Worm (Caenorhabditis elegans) whole organism, L2 larva: ENCODE data around the gene zhit-3.

Experiments
- C34F6.9 ChIP-seq: fragments of 150-350 bp; optimal IDR thresholded peaks from 2 replicates; lab custom pipeline; 2014; ENCODE audit warnings: missing biosample characterization, missing genetic modification characterization
- R02D3.7 ChIP-seq: fragments of 150-350 bp; optimal IDR thresholded peaks from 2 replicates; lab custom pipeline; 2014; ENCODE audit warnings: missing biosample characterization, missing genetic modification characterization
- Y55F3AM.14 ChIP-seq: fragments of 200-800 bp; sonication (Bioruptor generic); optimal IDR thresholded peaks from 2 replicates; lab custom pipeline; 2018; ENCODE audit warnings: mild to moderate bottlenecking, missing genetic modification characterization, missing compliant biosample characterization
- ZK546.5 ChIP-seq: sonication (generic microtip); optimal IDR thresholded peaks from 2 replicates; lab custom pipeline; 2017; ENCODE audit warnings: missing biosample characterization, missing genetic modification characterization
- alr-1 ChIP-seq: fragments of 150-350 bp; optimal IDR thresholded peaks from 2 replicates; lab custom pipeline; 2014; ENCODE audit warnings: missing biosample characterization, missing genetic modification characterization
- aly-2 ChIP-seq: fragments of 150-350 bp; optimal IDR thresholded peaks from 2 replicates; lab custom pipeline; 2014; ENCODE audit warnings: missing biosample characterization, missing genetic modification characterization
- ama-1 ChIP-seq: fragments of 150-350 bp; optimal IDR thresholded peaks from 2 replicates; lab custom pipeline; 2018; ENCODE audit warnings: inconsistent platforms
- blmp-1 ChIP-seq: sonication (generic microtip); optimal IDR thresholded peaks from 2 replicates; lab custom pipeline; 2017; ENCODE audit warnings: missing genetic modification characterization, mild to moderate bottlenecking, missing compliant biosample characterization, antibody characterized with exemption, moderate library complexity; ENCODE audit not compliant: insufficient read depth
- ceh-16 ChIP-seq: fragments of 150-350 bp; optimal IDR thresholded peaks from 2 replicates; lab custom pipeline; 2014; ENCODE audit warnings: missing biosample characterization, missing genetic modification characterization
- crh-2 ChIP-seq: sonication (generic microtip); optimal IDR thresholded peaks from 2 replicates; lab custom pipeline; 2017; ENCODE audit warnings: missing biosample characterization, missing genetic modification characterization
- egl-27 ChIP-seq: sonication (generic microtip); optimal IDR thresholded peaks from 3 replicates; lab custom pipeline; 2017; ENCODE audit warnings: missing biosample characterization, missing genetic modification reagents, missing genetic modification characterization
- elt-1 ChIP-seq: fragments of 150-350 bp; optimal IDR thresholded peaks from 2 replicates; lab custom pipeline; 2014; ENCODE audit warnings: missing biosample characterization, missing genetic modification characterization
- elt-3 ChIP-seq: sonication (generic microtip); optimal IDR thresholded peaks from 2 replicates; lab custom pipeline; 2017; ENCODE audit warnings: missing biosample characterization, missing genetic modification characterization
- fos-1 ChIP-seq: fragments of 150-350 bp; optimal IDR thresholded peaks from 2 replicates; lab custom pipeline; 2014; ENCODE audit warnings: missing biosample characterization, missing genetic modification characterization
- lin-11 ChIP-seq: fragments of 150-350 bp; sonication (generic microtip); optimal IDR thresholded peaks from 2 replicates; lab custom pipeline; 2014; ENCODE audit warnings: missing biosample characterization, missing genetic modification characterization, inconsistent platforms, mixed read lengths
- lin-13 ChIP-seq: fragments of 150-350 bp; optimal IDR thresholded peaks from 2 replicates; lab custom pipeline; 2014; ENCODE audit warnings: missing biosample characterization, missing genetic modification reagents, missing genetic modification characterization
- lin-39 ChIP-seq: fragments of 150-350 bp; optimal IDR thresholded peaks from 2 replicates; lab custom pipeline; 2014; ENCODE audit warnings: missing biosample characterization, missing genetic modification reagents, missing genetic modification characterization
- lsy-2 ChIP-seq, 2 experiments: fragments of 150-350 bp in 1 of 2; sonication (generic microtip) in 1 of 2; optimal IDR thresholded peaks; 2 replicates each; lab custom pipeline; 2014 to 2017; ENCODE audit warnings: missing biosample characterization in 2 of 2, missing genetic modification characterization in 2 of 2
- mab-5 ChIP-seq: fragments of 150-350 bp; optimal IDR thresholded peaks from 2 replicates; lab custom pipeline; 2014; ENCODE audit warnings: missing biosample characterization, missing genetic modification characterization
- mbf-1 ChIP-seq: sonication (generic microtip); optimal IDR thresholded peaks from 2 replicates; lab custom pipeline; 2017; ENCODE audit warnings: missing biosample characterization, missing genetic modification characterization
- mdl-1 ChIP-seq, 2 experiments: fragments of 150-350 bp in 1 of 2; sonication (generic microtip) in 1 of 2; optimal IDR thresholded peaks; 2 replicates each; lab custom pipeline; 2017; ENCODE audit warnings: missing biosample characterization in 2 of 2, missing genetic modification characterization in 2 of 2
- nhr-11 ChIP-seq: fragments of 150-350 bp; optimal IDR thresholded peaks from 2 replicates; lab custom pipeline; 2014; ENCODE audit warnings: missing biosample characterization, missing genetic modification characterization
- nhr-129 ChIP-seq: fragments of 150-350 bp; optimal IDR thresholded peaks from 2 replicates; lab custom pipeline; 2014; ENCODE audit warnings: missing biosample characterization, missing genetic modification characterization
- nhr-21 ChIP-seq: fragments of 150-350 bp; optimal IDR thresholded peaks from 2 replicates; lab custom pipeline; 2014; ENCODE audit warnings: missing biosample characterization, missing genetic modification characterization
- nhr-23 ChIP-seq: fragments of 150-350 bp; optimal IDR thresholded peaks from 2 replicates; lab custom pipeline; 2014; ENCODE audit warnings: missing biosample characterization, missing genetic modification reagents, missing genetic modification characterization
- nhr-77 ChIP-seq: fragments of 150-350 bp; optimal IDR thresholded peaks from 2 replicates; lab custom pipeline; 2014; ENCODE audit warnings: missing biosample characterization, missing genetic modification characterization
- peb-1 ChIP-seq: fragments of 150-350 bp; optimal IDR thresholded peaks from 2 replicates; lab custom pipeline; 2014; ENCODE audit warnings: missing biosample characterization, missing genetic modification characterization
- skn-1 ChIP-seq: sonication (generic microtip); optimal IDR thresholded peaks from 2 replicates; lab custom pipeline; 2017; ENCODE audit warnings: missing biosample characterization, missing genetic modification characterization
- sma-3 ChIP-seq: sonication (generic microtip); optimal IDR thresholded peaks from 2 replicates; lab custom pipeline; 2016; ENCODE audit warnings: missing genetic modification reagents, missing genetic modification characterization, missing compliant biosample characterization
- sma-9 ChIP-seq, 2 experiments: fragments of 150-350 bp in 1 of 2; sonication (generic microtip) in 1 of 2; optimal IDR thresholded peaks; 2 replicates each; lab custom pipeline; 2014 to 2016; ENCODE audit warnings: missing genetic modification characterization in 2 of 2, mild to moderate bottlenecking in 1 of 2, missing biosample characterization in 1 of 2, missing compliant biosample characterization in 1 of 2, missing genetic modification reagents in 1 of 2, moderate library complexity in 1 of 2
- snpc-4 ChIP-seq: fragments of 150-350 bp; optimal IDR thresholded peaks from 2 replicates; lab custom pipeline; 2014; ENCODE audit warnings: missing biosample characterization, missing genetic modification characterization
- unc-39 ChIP-seq: fragments of 150-350 bp; optimal IDR thresholded peaks from 2 replicates; lab custom pipeline; 2014; ENCODE audit warnings: missing biosample characterization, missing genetic modification characterization
- unc-55 ChIP-seq: fragments of 150-350 bp; sonication (generic microtip); optimal IDR thresholded peaks from 3 replicates; lab custom pipeline; 2014; ENCODE audit warnings: missing biosample characterization, missing genetic modification reagents, missing genetic modification characterization
- unc-62 ChIP-seq: fragments of 150-350 bp; optimal IDR thresholded peaks from 2 replicates; lab custom pipeline; 2014; ENCODE audit warnings: missing biosample characterization, missing genetic modification reagents, missing genetic modification characterization
- ztf-11 ChIP-seq: sonication (generic microtip); optimal IDR thresholded peaks from 2 replicates; lab custom pipeline; 2017; ENCODE audit warnings: missing biosample characterization, missing genetic modification characterization
- ztf-4 ChIP-seq: fragments of 150-350 bp; optimal IDR thresholded peaks from 2 replicates; lab custom pipeline; 2014; ENCODE audit warnings: missing biosample characterization, missing genetic modification characterization

zhit-3 gene

ce11 chrV:10241121-10241803, 29.3 kb upstream of the zhit-3 start, which contains the start of the genes C12D8.21 and col-148:
Gene C12D8.21 (minus strand): TSS chrV:10241188.
Gene col-148 (plus strand): TSS chrV:10241753.
- TF ChIP-seq crh-2 (tag; lab: Kevin White, UChicago) (no peak), sma-3 (no peak), nhr-21 (tag; lab: Kevin White, UChicago) (no peak), blmp-1 (tag; lab: Kevin White, UChicago) (no peak), fos-1 (no peak), mbf-1 (tag; lab: Kevin White, UChicago) (no peak), nhr-77 (tag; lab: Kevin White, UChicago) (no peak), mab-5 (tag; lab: Kevin White, UChicago) (no peak), lin-13 (GFP tag; lab: Kevin White, UChicago) (no peak), ztf-4 (tag; lab: Kevin White, UChicago) (no peak), sma-9 (GFP tag; optimal IDR thresholded peaks at IDR 0.05; lab: Kevin White, UChicago) (no peak), sma-9 (tag; optimal IDR thresholded peaks at IDR 0.05; lab: Kevin White, UChicago) (no peak), unc-55 (no peak), snpc-4 (tag; lab: Kevin White, UChicago) (no peak)

- TF ChIP-seq nhr-23 (no peak), mdl-1 (tag; optimal IDR thresholded peaks at IDR 0.05; lab: Kevin White, UChicago) (no peak), fos-1 (no peak), elt-1 (tag; lab: Kevin White, UChicago) (no peak), Y55F3AM.14 (GFP tag; lab: Kevin White, UChicago) (no peak), unc-55 (no peak), sma-9 (GFP tag; optimal IDR thresholded peaks at IDR 0.05; lab: Kevin White, UChicago) (no peak), sma-9 (tag; optimal IDR thresholded peaks at IDR 0.05; lab: Kevin White, UChicago) (no peak), aly-2 (tag; lab: Kevin White, UChicago) (no peak)
These were observed 27.9 kb upstream of the zhit-3 start, which contains the start of gene fipr-8 for ce11 chrV:10239861-10240260. Gene fipr-8 (minus strand): TSS chrV:10239961.

- TF ChIP-seq unc-55: peak; percentile 33
- TF ChIP-seq ama-1 (lab: Kevin White, UChicago): peak; percentile 29
- no peak for TF ChIP-seq elt-3 (tag; lab: Kevin White, UChicago)
- no peak for TF ChIP-seq fos-1
- peak; percentile 29 for TF ChIP-seq nhr-129 (tag; lab: Kevin White, UChicago)
- TF ChIP-seq lin-11 (tag; lab: Kevin White, UChicago): peak; percentile 64
- peak in 1 of 2 experiments; percentile 43 for TF ChIP-seq lsy-2 (tag; optimal IDR thresholded peaks at IDR 0.05; lab: Kevin White, UChicago)
- peak; percentile 50 for TF ChIP-seq C34F6.9
- TF ChIP-seq, all 48 proteins: peak for 6
These were observed 26.7 kb upstream of the zhit-3 start, which contains the start of gene fubl-1 for ce11 chrV:10238665-10239064. Gene fubl-1 (minus strand): TSS chrV:10238866.

- no peak for TF ChIP-seq unc-62 (GFP tag; lab: Kevin White, UChicago)
- TF ChIP-seq aly-2 (tag; lab: Kevin White, UChicago): no peak
- TF ChIP-seq alr-1 (tag; lab: Kevin White, UChicago): no peak
- no peak for TF ChIP-seq unc-55
- no peak for TF ChIP-seq skn-1 (tag; lab: Kevin White, UChicago)
- TF ChIP-seq peb-1 (tag; lab: Kevin White, UChicago): no peak
- TF ChIP-seq ztf-11 (tag; lab: Kevin White, UChicago): no peak
- TF ChIP-seq mab-5 (tag; lab: Kevin White, UChicago): no peak
- no peak for TF ChIP-seq ceh-16 (tag; lab: Kevin White, UChicago)
- no peak for TF ChIP-seq unc-39 (tag; lab: Kevin White, UChicago)
- TF ChIP-seq egl-27 (tag; lab: Kevin White, UChicago): no peak
- TF ChIP-seq nhr-11 (tag; lab: Kevin White, UChicago): no peak
- TF ChIP-seq R02D3.7 (tag; lab: Kevin White, UChicago): no peak
- no peak for TF ChIP-seq elt-1 (tag; lab: Kevin White, UChicago)
- no peak for TF ChIP-seq ZK546.5
- no peak for TF ChIP-seq lin-39 (tag; lab: Kevin White, UChicago)
These were observed 26.1 kb upstream of the zhit-3 start for ce11 chrV:10237959-10238444.
